Worm (Caenorhabditis elegans): Measurements from ENCODE around the gene T14B4.1.

DNA sequence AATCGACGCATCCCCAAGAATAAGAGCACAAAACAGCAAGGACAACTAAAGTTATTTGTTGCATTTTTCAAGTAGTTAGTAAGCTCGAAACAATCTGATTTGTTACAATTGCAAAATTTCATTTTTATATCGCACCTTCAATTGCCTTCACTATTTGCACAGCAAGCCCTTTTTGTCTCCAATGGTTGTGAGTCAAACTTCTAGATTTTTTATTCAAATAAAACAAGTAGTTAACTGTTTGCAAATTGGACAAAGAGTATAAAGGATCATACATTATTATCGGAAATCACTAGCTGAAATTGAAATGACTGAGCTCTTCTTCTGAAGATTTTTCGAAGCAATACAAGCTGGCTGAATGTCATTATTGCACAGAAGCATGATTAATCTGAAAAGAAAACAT is 16.1 kb downstream of the T14B4.1 start, which contains the start of gene F41G3.21:
- no peak for TF ChIP-seq zag-1 (tag; optimal IDR thresholded peaks at IDR 0.05)
- TF ChIP-seq sma-9 (GFP tag; optimal IDR thresholded peaks at IDR 0.05): no peak
- TF ChIP-seq sma-9 (tag; optimal IDR thresholded peaks at IDR 0.05): no peak
- no peak for TF ChIP-seq elt-3 (tag; optimal IDR thresholded peaks at IDR 0.05)
- TF ChIP-seq dmd-4 (tag; optimal IDR thresholded peaks at IDR 0.05): no peak
- no peak for TF ChIP-seq unc-55 (GFP tag; optimal IDR thresholded peaks at IDR 0.05)
- TF ChIP-seq lin-11 (tag; optimal IDR thresholded peaks at IDR 0.05): no peak
- TF ChIP-seq lin-39 (tag; optimal IDR thresholded peaks at IDR 0.05): no peak
